Worm (Caenorhabditis elegans) whole organism, L1 larva: ENCODE results near the gene set-3.
A peak's percentile ranks its signal among the peaks of the same experiment; 100 is the strongest.

ENCODE experiments used
- C16A3.4 ChIP-seq: fragments of 150-350 bp; optimal IDR thresholded peaks from 2 replicates; lab custom pipeline; 2014; ENCODE audit warnings: missing biosample characterization, missing genetic modification characterization
- F16B12.6 ChIP-seq: fragments of 150-350 bp; optimal IDR thresholded peaks from 2 replicates; lab custom pipeline; 2014; ENCODE audit warnings: missing biosample characterization, missing genetic modification characterization
- alr-1 ChIP-seq: fragments of 200-800 bp; sonication (Bioruptor generic); optimal IDR thresholded peaks from 2 replicates; lab custom pipeline; 2018; ENCODE audit warnings: borderline replicate concordance, mild to moderate bottlenecking, missing genetic modification characterization, missing compliant biosample characterization
- aly-2 ChIP-seq: fragments of 150-350 bp; optimal IDR thresholded peaks from 2 replicates; lab custom pipeline; 2014; ENCODE audit warnings: missing biosample characterization, missing genetic modification characterization
- ama-1 ChIP-seq: fragments of 150-350 bp; optimal IDR thresholded peaks from 2 replicates; lab custom pipeline; 2014
- ceh-8 ChIP-seq: fragments of 200-800 bp; sonication (Bioruptor generic); optimal IDR thresholded peaks from 2 replicates; lab custom pipeline; 2018; ENCODE audit warnings: mild to moderate bottlenecking, missing genetic modification characterization, moderate library complexity, missing compliant biosample characterization
- ceh-82 ChIP-seq, 3 experiments: fragments of 150-350 bp in 1 of 3; sonication (generic microtip) in 2 of 3; optimal IDR thresholded peaks; 2 replicates each; lab custom pipeline; 2014 to 2017; ENCODE audit warnings: missing biosample characterization in 3 of 3, missing genetic modification characterization in 3 of 3
- ceh-88 ChIP-seq: fragments of 200-800 bp; sonication (Bioruptor generic); IDR thresholded peaks from 2 replicates; pipeline ENCODE4 v1.3.6; 2022; ENCODE audit warnings: missing genetic modification characterization, missing compliant biosample characterization
- ceh-90 ChIP-seq: sonication (generic microtip); optimal IDR thresholded peaks from 2 replicates; lab custom pipeline; 2016; ENCODE audit warnings: missing genetic modification characterization, missing compliant biosample characterization
- ces-1 ChIP-seq: fragments of 150-350 bp; optimal IDR thresholded peaks from 2 replicates; lab custom pipeline; 2014; ENCODE audit warnings: missing biosample characterization, missing genetic modification reagents, missing genetic modification characterization
- dpl-1 ChIP-seq, 3 experiments: fragments of 150-350 bp in 2 of 3; sonication (generic microtip) in 1 of 3; optimal IDR thresholded peaks; 2 replicates each; lab custom pipeline; 2014 to 2017; ENCODE audit warnings: missing biosample characterization in 3 of 3, missing genetic modification characterization in 3 of 3, missing genetic modification reagents in 3 of 3
- dsc-1 ChIP-seq: sonication (generic microtip); optimal IDR thresholded peaks from 2 replicates; lab custom pipeline; 2016; ENCODE audit warnings: mild to moderate bottlenecking, missing genetic modification characterization, missing compliant biosample characterization
- efl-1 ChIP-seq, 4 experiments: fragments of 150-350 bp; optimal IDR thresholded peaks in 3 of 4; peaks in 1 of 4; 1 replicate in 1 of 4; 2 replicates in 3 of 4; lab custom pipeline; 2014; ENCODE audit warnings: missing biosample characterization in 2 of 4, missing genetic modification characterization in 2 of 4, missing genetic modification reagents in 2 of 4
- fkh-10 ChIP-seq: sonication (generic microtip); optimal IDR thresholded peaks from 2 replicates; lab custom pipeline; 2017; ENCODE audit warnings: missing biosample characterization, missing genetic modification reagents, missing genetic modification characterization
- fkh-8 ChIP-seq: sonication (generic microtip); optimal IDR thresholded peaks from 2 replicates; lab custom pipeline; 2016; ENCODE audit warnings: mild to moderate bottlenecking, missing genetic modification characterization, missing compliant biosample characterization
- fos-1 ChIP-seq: fragments of 150-350 bp; optimal IDR thresholded peaks from 2 replicates; lab custom pipeline; 2014; ENCODE audit warnings: missing biosample characterization, missing genetic modification characterization
- grh-1 ChIP-seq: fragments of 200-800 bp; sonication (Bioruptor generic); IDR thresholded peaks from 2 replicates; pipeline ENCODE4 v1.3.6; 2022; ENCODE audit warnings: missing genetic modification reagents, missing genetic modification characterization, missing compliant biosample characterization
- hlh-17 ChIP-seq: fragments of 200-800 bp; sonication (Bioruptor generic); optimal IDR thresholded peaks from 2 replicates; lab custom pipeline; 2018; ENCODE audit warnings: missing genetic modification characterization, mild to moderate bottlenecking, missing compliant biosample characterization, moderate library complexity, borderline replicate concordance
- hpl-2 ChIP-seq: fragments of 150-350 bp; optimal IDR thresholded peaks from 2 replicates; lab custom pipeline; 2014; ENCODE audit warnings: missing biosample characterization, missing genetic modification reagents, missing genetic modification characterization
- irx-1 ChIP-seq: sonication (generic microtip); optimal IDR thresholded peaks from 2 replicates; lab custom pipeline; 2016; ENCODE audit warnings: missing genetic modification characterization, missing compliant biosample characterization
- lin-14 ChIP-seq: fragments of 200-800 bp; sonication (Bioruptor generic); optimal IDR thresholded peaks from 2 replicates; lab custom pipeline; 2018; ENCODE audit warnings: mild to moderate bottlenecking, missing genetic modification characterization, moderate library complexity, missing compliant biosample characterization
- lin-15B ChIP-seq: fragments of 150-350 bp; sonication (generic microtip); optimal IDR thresholded peaks from 3 replicates; lab custom pipeline; 2014; ENCODE audit warnings: missing biosample characterization, missing genetic modification characterization
- lin-35 ChIP-seq, 2 experiments: fragments of 150-350 bp; optimal IDR thresholded peaks; 2 replicates each; lab custom pipeline; 2014; ENCODE audit warnings: missing biosample characterization in 2 of 2, missing genetic modification characterization in 2 of 2, missing genetic modification reagents in 2 of 2
- lir-3 ChIP-seq: sonication (generic microtip); optimal IDR thresholded peaks from 2 replicates; lab custom pipeline; 2016; ENCODE audit warnings: mild to moderate bottlenecking, missing genetic modification characterization, moderate library complexity, missing compliant biosample characterization; ENCODE audit not compliant: poor library complexity
- lsy-2 ChIP-seq, 2 experiments: fragments of 150-350 bp; optimal IDR thresholded peaks; 2 replicates each; lab custom pipeline; 2014; ENCODE audit warnings: missing biosample characterization in 2 of 2, missing genetic modification characterization in 2 of 2
- nhr-12 ChIP-seq: sonication (generic microtip); optimal IDR thresholded peaks from 2 replicates; lab custom pipeline; 2017; ENCODE audit warnings: missing biosample characterization, missing genetic modification characterization
- nhr-19 ChIP-seq: fragments of 200-800 bp; sonication (Bioruptor generic); conservative IDR thresholded peaks from 2 replicates; pipeline ENCODE4 v1.3.6; 2022; ENCODE audit warnings: missing genetic modification characterization, missing compliant biosample characterization
- nhr-28 ChIP-seq: fragments of 150-350 bp; optimal IDR thresholded peaks from 2 replicates; lab custom pipeline; 2014; ENCODE audit warnings: missing biosample characterization, missing genetic modification characterization
- nhr-47 ChIP-seq: sonication (generic microtip); optimal IDR thresholded peaks from 2 replicates; lab custom pipeline; 2016; ENCODE audit warnings: mild to moderate bottlenecking, missing genetic modification characterization, moderate library complexity, missing compliant biosample characterization
- nhr-71 ChIP-seq: sonication (generic microtip); optimal IDR thresholded peaks from 2 replicates; lab custom pipeline; 2016; ENCODE audit warnings: mild to moderate bottlenecking, missing genetic modification characterization, moderate library complexity, missing compliant biosample characterization
- nhr-77 ChIP-seq: fragments of 150-350 bp; optimal IDR thresholded peaks from 2 replicates; lab custom pipeline; 2014; ENCODE audit warnings: missing biosample characterization, missing genetic modification characterization
- nhr-84 ChIP-seq: sonication (generic microtip); optimal IDR thresholded peaks from 2 replicates; lab custom pipeline; 2017; ENCODE audit warnings: missing biosample characterization, missing genetic modification characterization
- nhr-90 ChIP-seq: sonication (generic microtip); optimal IDR thresholded peaks from 2 replicates; lab custom pipeline; 2016; ENCODE audit warnings: mild to moderate bottlenecking, missing genetic modification characterization, missing compliant biosample characterization; ENCODE audit not compliant: poor library complexity
- pag-3 ChIP-seq: sonication (generic microtip); optimal IDR thresholded peaks from 2 replicates; lab custom pipeline; 2017; ENCODE audit warnings: missing genetic modification characterization, mild to moderate bottlenecking, missing compliant biosample characterization, antibody characterized with exemption, borderline replicate concordance; ENCODE audit not compliant: insufficient read depth
- pax-3 ChIP-seq: fragments of 200-800 bp; sonication (Bioruptor generic); optimal IDR thresholded peaks from 2 replicates; lab custom pipeline; 2018; ENCODE audit warnings: mild to moderate bottlenecking, missing genetic modification characterization, moderate library complexity, missing compliant biosample characterization
- pqm-1 ChIP-seq: sonication (generic microtip); optimal IDR thresholded peaks from 3 replicates; lab custom pipeline; 2017; ENCODE audit warnings: missing biosample characterization, missing genetic modification characterization
- snpc-4 ChIP-seq: fragments of 150-350 bp; optimal IDR thresholded peaks from 2 replicates; lab custom pipeline; 2014; ENCODE audit warnings: missing biosample characterization, missing genetic modification characterization
- snu-23 ChIP-seq: sonication (generic microtip); optimal IDR thresholded peaks from 2 replicates; lab custom pipeline; 2016; ENCODE audit warnings: missing genetic modification characterization, missing compliant biosample characterization
- sptf-1 ChIP-seq: fragments of 150-350 bp; optimal IDR thresholded peaks from 2 replicates; lab custom pipeline; 2014; ENCODE audit warnings: missing biosample characterization, missing genetic modification characterization
- tbx-2 ChIP-seq: sonication (generic microtip); optimal IDR thresholded peaks from 2 replicates; lab custom pipeline; 2016; ENCODE audit warnings: missing genetic modification characterization, missing compliant biosample characterization
- unc-130 ChIP-seq: fragments of 150-350 bp; optimal IDR thresholded peaks from 2 replicates; lab custom pipeline; 2017; ENCODE audit warnings: missing biosample characterization, missing genetic modification characterization, inconsistent platforms
- unc-30 ChIP-seq: sonication (generic microtip); optimal IDR thresholded peaks from 2 replicates; lab custom pipeline; 2017; ENCODE audit warnings: missing biosample characterization, missing genetic modification characterization
- unc-62 ChIP-seq: fragments of 150-350 bp; optimal IDR thresholded peaks from 2 replicates; lab custom pipeline; 2014; ENCODE audit warnings: missing biosample characterization, missing genetic modification reagents, missing genetic modification characterization
- vab-15 ChIP-seq: sonication (generic microtip); optimal IDR thresholded peaks from 2 replicates; lab custom pipeline; 2017; ENCODE audit warnings: missing genotype, mild to moderate bottlenecking, missing genetic modification characterization, missing compliant biosample characterization
- xbp-1 ChIP-seq: sonication (generic microtip); optimal IDR thresholded peaks from 2 replicates; lab custom pipeline; 2016; ENCODE audit warnings: missing genetic modification characterization, missing compliant biosample characterization
- zag-1 ChIP-seq: fragments of 150-350 bp; optimal IDR thresholded peaks from 2 replicates; lab custom pipeline; 2014; ENCODE audit warnings: missing biosample characterization, missing genetic modification characterization
- zip-4 ChIP-seq: fragments of 200-800 bp; sonication (Bioruptor generic); optimal IDR thresholded peaks from 2 replicates; lab custom pipeline; 2018; ENCODE audit warnings: mild to moderate bottlenecking, missing genetic modification characterization, moderate library complexity, missing compliant biosample characterization
- ztf-4 ChIP-seq: fragments of 150-350 bp; optimal IDR thresholded peaks from 2 replicates; lab custom pipeline; 2014; ENCODE audit warnings: missing biosample characterization, missing genetic modification characterization

The set-3 gene

DNA sequence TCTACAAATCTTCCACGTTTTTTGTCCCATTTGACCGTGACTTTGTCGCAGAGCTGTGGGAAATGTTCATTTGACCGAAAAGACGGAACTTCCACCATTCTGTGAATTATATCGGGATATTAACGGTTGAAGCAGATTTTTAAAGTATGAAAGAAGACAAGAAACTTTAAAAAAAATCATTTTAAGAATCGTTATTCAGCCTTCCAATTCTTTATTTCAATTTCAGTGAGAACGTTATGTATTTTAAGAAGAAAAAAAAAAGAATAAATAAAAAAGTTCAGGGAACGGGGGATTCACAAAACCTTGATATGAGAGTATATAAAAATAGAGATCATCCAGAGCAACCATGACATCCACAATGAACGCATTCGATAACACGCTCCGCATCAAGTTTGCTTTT lies at the start of gene set-3:
Gene set-3, minus strand, starts transcription at position 101 of the 400 bp plus-strand sequence.
- TF ChIP-seq ceh-88 (GFP tag; lab: Robert Waterston, UW), result no peak
- TF ChIP-seq nhr-84 (tag; lab: Kevin White, UChicago), result no peak
- TF ChIP-seq nhr-12 (tag; lab: Kevin White, UChicago), result no peak
- no peak for TF ChIP-seq dsc-1
- no peak for TF ChIP-seq nhr-77 (tag; lab: Kevin White, UChicago)
- TF ChIP-seq nhr-28 (tag; lab: Kevin White, UChicago), result no peak
- TF ChIP-seq pag-3 (tag; lab: Kevin White, UChicago), result no peak
- no peak for TF ChIP-seq hpl-2 (GFP tag; lab: Kevin White, UChicago)
- no peak for TF ChIP-seq nhr-47 (tag; lab: Kevin White, UChicago)
- no peak for TF ChIP-seq lin-35 (GFP tag; optimal IDR thresholded peaks at IDR 0.05; lab: Kevin White, UChicago)
- TF ChIP-seq alr-1 (tag; lab: Kevin White, UChicago), result no peak

DNA sequence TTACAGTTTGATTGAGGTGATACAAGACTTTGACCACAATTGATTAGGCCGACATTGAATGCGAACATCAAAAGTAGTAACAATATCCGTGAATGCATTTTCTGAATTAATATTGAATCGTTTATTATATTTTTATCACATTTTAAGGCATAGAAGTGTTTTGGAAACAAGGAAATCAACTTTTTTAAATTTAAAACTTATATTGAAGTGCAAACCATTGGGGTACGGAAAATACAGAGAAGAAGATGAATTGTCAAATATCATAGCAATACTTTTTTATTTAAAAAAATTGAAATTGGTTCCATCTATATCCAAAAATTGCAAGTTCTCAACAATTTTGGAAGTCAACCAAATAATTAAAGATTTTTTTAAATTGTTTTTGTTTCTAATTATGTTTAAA lies 48.9 kb upstream of the set-3 start, which contains the start of gene T05G5.1:
Gene T05G5.1, minus strand, starts transcription at position 101 of the 400 bp plus-strand sequence.
- TF ChIP-seq dpl-1 (GFP tag; optimal IDR thresholded peaks at IDR 0.05; lab: Kevin White, UChicago) (no peak), nhr-19 (GFP tag; lab: Robert Waterston, UW) (no peak), zip-4 (no peak), lir-3 (no peak), unc-130 (tag; lab: Kevin White, UChicago) (no peak), ztf-4 (tag; lab: Kevin White, UChicago) (no peak), ces-1 (GFP tag; lab: Kevin White, UChicago) (no peak), F16B12.6 (tag; lab: Kevin White, UChicago) (no peak), nhr-77 (tag; lab: Kevin White, UChicago) (no peak), fos-1 (tag; lab: Kevin White, UChicago) (no peak), lin-15B (tag; lab: Kevin White, UChicago) (no peak), nhr-90 (no peak), sptf-1 (tag; lab: Kevin White, UChicago) (no peak), zag-1 (tag; lab: Kevin White, UChicago) (no peak)
- TF ChIP-seq, all 84 proteins: peak for 0

DNA sequence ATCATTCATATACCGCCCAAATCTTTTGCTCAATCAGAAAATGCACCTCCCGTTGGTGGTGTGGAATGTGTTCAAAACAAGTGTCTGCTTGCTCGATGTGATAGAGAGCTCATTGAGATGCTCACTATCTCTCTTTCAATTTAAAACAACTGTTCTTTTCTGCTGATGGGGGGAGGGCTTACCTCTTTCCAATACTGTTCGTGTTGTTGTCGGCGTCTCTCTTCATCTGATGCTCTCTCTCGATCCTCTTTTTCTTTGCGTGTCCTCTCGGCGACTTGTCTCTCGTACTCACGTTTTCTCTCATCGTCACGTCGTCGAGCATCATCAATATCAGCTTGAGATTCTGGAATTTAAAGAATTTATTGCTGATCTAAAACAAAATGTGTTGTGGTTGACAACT lies 47.6 kb upstream of the set-3 start:
- TF ChIP-seq nhr-71 (peak; percentile 75), nhr-84 (tag; lab: Kevin White, UChicago) (no peak), lsy-2 (tag; optimal IDR thresholded peaks at IDR 0.05; lab: Kevin White, UChicago) (peak in 1 of 2 experiments; percentile 9), xbp-1 (no peak), C16A3.4 (tag; lab: Kevin White, UChicago) (no peak), unc-30 (tag; lab: Kevin White, UChicago) (no peak), lin-14 (peak; percentile 77), vab-15 (tag; lab: Kevin White, UChicago) (no peak), fkh-8 (no peak), nhr-19 (GFP tag; lab: Robert Waterston, UW) (peak; percentile 47), grh-1 (GFP tag; lab: Robert Waterston, UW) (no peak), pax-3 (tag; lab: Kevin White, UChicago) (no peak), ceh-90 (tag; lab: Kevin White, UChicago) (no peak), hlh-17 (no peak), efl-1 (optimal IDR thresholded peaks at IDR 0.05; lab: Kevin White, UChicago) (peak; percentile 32 to 52), efl-1 (GFP tag; optimal IDR thresholded peaks at IDR 0.05 in 1 of 2; lab: Kevin White, UChicago) (peak in 1 of 2 experiments; percentile 88), zip-4 (no peak), ceh-82 (tag; optimal IDR thresholded peaks at IDR 0.05; lab: Kevin White, UChicago) (no peak), lin-35 (GFP tag; optimal IDR thresholded peaks at IDR 0.05; lab: Kevin White, UChicago) (peak in 1 of 2 experiments; percentile 8), ceh-8 (no peak), fkh-10 (GFP tag; lab: Kevin White, UChicago) (no peak), aly-2 (tag; lab: Kevin White, UChicago) (no peak), unc-62 (GFP tag; lab: Kevin White, UChicago) (no peak), irx-1 (tag; lab: Kevin White, UChicago) (no peak), dpl-1 (GFP tag; optimal IDR thresholded peaks at IDR 0.05; lab: Kevin White, UChicago) (peak in 1 of 3 experiments; percentile 5), ama-1 (lab: Kevin White, UChicago) (no peak), lir-3 (peak; percentile 20), nhr-90 (no peak), pqm-1 (tag; lab: Kevin White, UChicago) (no peak), snpc-4 (no peak), snu-23 (GFP tag; lab: Kevin White, UChicago) (peak; percentile 32), nhr-28 (tag; lab: Kevin White, UChicago) (no peak), tbx-2 (tag; lab: Kevin White, UChicago) (no peak)
